Worm (Caenorhabditis elegans) whole organism, L4/young adult: ENCODE results near the gene ssup-72.

Source experiments
- W03F9.2 ChIP-seq: fragments of 150-350 bp; optimal IDR thresholded peaks from 2 replicates; lab custom pipeline; 2014; ENCODE audit warnings: missing biosample characterization, missing genetic modification characterization
- dao-5 ChIP-seq: sonication (generic microtip); optimal IDR thresholded peaks from 2 replicates; lab custom pipeline; 2016; ENCODE audit warnings: missing genotype, missing genetic modification characterization, moderate library complexity, missing compliant biosample characterization

ce11 chrII:6776418-6777034, at the start of gene ssup-72:
- TF ChIP-seq W03F9.2 (tag; lab: Kevin White, UChicago) (peak; percentile 75), dao-5 (tag; lab: Kevin White, UChicago) (no peak)
